Fruit fly (Drosophila melanogaster) whole organism, embryonic: ENCODE measurements around the gene ND-PDSW.

Experiments
- Antp ChIP-seq: fragments of 200-800 bp; sonication (Bioruptor generic); optimal IDR thresholded peaks from 3 replicates; lab custom pipeline; 2016; ENCODE audit warnings: missing biosample characterization, missing genetic modification characterization
- Atf3 ChIP-seq: fragments of 200-800 bp; sonication (Bioruptor generic); optimal IDR thresholded peaks from 3 replicates; lab custom pipeline; 2016; ENCODE audit warnings: missing biosample characterization, missing genetic modification characterization
- Awh ChIP-seq: fragments of 200-800 bp; sonication (Bioruptor generic); IDR thresholded peaks from 2 replicates; pipeline ENCODE4, ENCODE4 v1.3.6; 2022; ENCODE audit warnings: missing biosample characterization, missing genetic modification characterization
- B-H1 ChIP-seq: fragments of 200-800 bp; sonication (Bioruptor generic); IDR thresholded peaks from 3 replicates; pipeline ENCODE4 v1.3.6; 2022; ENCODE audit warnings: missing biosample characterization, missing genetic modification characterization
- B-H2 ChIP-seq: fragments of 200-800 bp; sonication (Bioruptor generic); optimal IDR thresholded peaks from 2 replicates; lab custom pipeline; 2018; ENCODE audit warnings: missing biosample characterization, mild to moderate bottlenecking, missing genetic modification characterization
- CG10274 ChIP-seq: fragments of 200-800 bp; sonication (Bioruptor generic); optimal IDR thresholded peaks from 3 replicates; lab custom pipeline; 2017; ENCODE audit warnings: missing biosample characterization, mild to moderate bottlenecking, missing genetic modification characterization
- CG11504 ChIP-seq: fragments of 200-800 bp; sonication (Bioruptor generic); optimal IDR thresholded peaks from 3 replicates; lab custom pipeline; 2019; ENCODE audit warnings: missing biosample characterization, mild to moderate bottlenecking, missing genetic modification characterization, moderate library complexity
- CG12104 ChIP-seq: fragments of 200-800 bp; sonication (Bioruptor generic); optimal IDR thresholded peaks from 3 replicates; lab custom pipeline; 2016; ENCODE audit warnings: missing biosample characterization, missing genetic modification characterization
- CG13287 ChIP-seq: fragments of 200-800 bp; sonication (Bioruptor generic); IDR thresholded peaks from 2 replicates; pipeline ENCODE4 v1.3.6; 2022; ENCODE audit warnings: missing biosample characterization, missing genetic modification characterization; ENCODE audit not compliant: partially characterized antibody
- CG14860 ChIP-seq: fragments of 200-800 bp; sonication (Bioruptor generic); IDR thresholded peaks from 3 replicates; pipeline ENCODE4 v1.3.6; 2022; ENCODE audit warnings: missing biosample characterization, missing genetic modification characterization; ENCODE audit not compliant: partially characterized antibody
- CG17385 ChIP-seq: fragments of 200-800 bp; sonication (Bioruptor generic); optimal IDR thresholded peaks from 3 replicates; lab custom pipeline; 2018; ENCODE audit warnings: missing biosample characterization, mild to moderate bottlenecking, missing genetic modification characterization
- CG17612 ChIP-seq: fragments of 200-800 bp; sonication (Bioruptor generic); IDR thresholded peaks from 2 replicates; pipeline ENCODE4 v1.3.6; 2022; ENCODE audit warnings: missing biosample characterization, missing genetic modification characterization
- CG18599 ChIP-seq: fragments of 200-800 bp; sonication (Bioruptor generic); optimal IDR thresholded peaks from 3 replicates; lab custom pipeline; 2017; ENCODE audit warnings: missing biosample characterization, missing genetic modification characterization, mild to moderate bottlenecking, moderate library complexity, missing genetic modification reagents
- CG18764 ChIP-seq: fragments of 200-800 bp; sonication (Bioruptor generic); optimal IDR thresholded peaks from 3 replicates; lab custom pipeline; 2016; ENCODE audit warnings: missing biosample characterization, missing genetic modification characterization
- CG34422 ChIP-seq: fragments of 200-800 bp; sonication (Bioruptor generic); IDR thresholded peaks from 3 replicates; pipeline ENCODE4 v1.3.6; 2022; ENCODE audit warnings: missing biosample characterization, missing genetic modification characterization
- CG3847 ChIP-seq: fragments of 200-800 bp; sonication (Bioruptor generic); IDR thresholded peaks from 2 replicates; pipeline ENCODE4 v1.3.6; 2022; ENCODE audit warnings: missing biosample characterization, missing genetic modification characterization
- CG4617 ChIP-seq: fragments of 200-800 bp; sonication (Bioruptor generic); optimal IDR thresholded peaks from 3 replicates; lab custom pipeline; 2016; ENCODE audit warnings: missing biosample characterization, missing genetic modification characterization, borderline replicate concordance
- CG6175 ChIP-seq: fragments of 200-800 bp; sonication (Bioruptor generic); IDR thresholded peaks from 3 replicates; pipeline ENCODE4 v1.3.6; 2022; ENCODE audit warnings: missing biosample characterization, missing genetic modification characterization
- CG7556 ChIP-seq: fragments of 200-800 bp; sonication (Bioruptor generic); optimal IDR thresholded peaks from 2 replicates; lab custom pipeline; 2017; ENCODE audit warnings: missing biosample characterization, mild to moderate bottlenecking, missing genetic modification characterization
- Camta ChIP-seq: fragments of 200-800 bp; sonication (Bioruptor generic); optimal IDR thresholded peaks from 2 replicates; lab custom pipeline; 2016; ENCODE audit warnings: missing biosample characterization, missing genetic modification characterization
- E2f2 ChIP-seq: fragments of 200-800 bp; sonication (Bioruptor generic); IDR thresholded peaks from 2 replicates; pipeline ENCODE4 v1.3.6; 2022; ENCODE audit warnings: missing biosample characterization, missing genetic modification characterization
- Hand ChIP-seq: fragments of 200-800 bp; sonication (Bioruptor generic); optimal IDR thresholded peaks from 2 replicates; lab custom pipeline; 2017; ENCODE audit warnings: mild to moderate bottlenecking, missing biosample characterization, missing genetic modification reagents, missing genetic modification characterization
- Jarid2 ChIP-seq: fragments of 200-800 bp; sonication (Bioruptor generic); optimal IDR thresholded peaks from 3 replicates; lab custom pipeline; 2017; ENCODE audit warnings: mild to moderate bottlenecking, missing biosample characterization, missing genetic modification reagents, missing genetic modification characterization
- MESR4 ChIP-seq: fragments of 200-800 bp; sonication (Bioruptor generic); optimal IDR thresholded peaks from 2 replicates; lab custom pipeline; 2018; ENCODE audit warnings: missing biosample characterization, mild to moderate bottlenecking, missing genetic modification characterization, moderate library complexity
- NC2α ChIP-seq: fragments of 200-800 bp; sonication (Bioruptor generic); optimal IDR thresholded peaks from 2 replicates; lab custom pipeline; 2016; ENCODE audit warnings: missing biosample characterization, missing genetic modification characterization
- NK7.1 ChIP-seq: fragments of 200-800 bp; sonication (Bioruptor generic); optimal IDR thresholded peaks from 3 replicates; lab custom pipeline; 2016; ENCODE audit warnings: missing biosample characterization, missing genetic modification characterization
- Side ChIP-seq: fragments of 200-800 bp; sonication (Bioruptor generic); optimal IDR thresholded peaks from 2 replicates; lab custom pipeline; 2016; ENCODE audit warnings: missing biosample characterization, missing genetic modification characterization
- Sin3A ChIP-seq: fragments of >200 bp; optimal IDR thresholded peaks from 2 replicates; lab custom pipeline; 2018
- Stat92E ChIP-seq, 3 experiments: fragments of >200 bp in 2 of 3; fragments of 200-800 bp in 1 of 3; sonication (Bioruptor generic) in 1 of 3; optimal IDR thresholded peaks; 2 replicates each; lab custom pipeline; 2017 to 2019; ENCODE audit warnings: missing biosample characterization in 3 of 3, missing genetic modification characterization in 3 of 3, mild to moderate bottlenecking in 1 of 3, moderate library complexity in 1 of 3
- ac ChIP-seq: fragments of 200-800 bp; sonication (Bioruptor generic); optimal IDR thresholded peaks from 3 replicates; lab custom pipeline; 2017; ENCODE audit warnings: missing biosample characterization, mild to moderate bottlenecking, missing genetic modification characterization
- bab2 ChIP-seq: fragments of 200-800 bp; sonication (Bioruptor generic); optimal IDR thresholded peaks from 2 replicates; lab custom pipeline; 2016; ENCODE audit warnings: missing biosample characterization, missing genetic modification characterization
- chif ChIP-seq, 2 experiments: fragments of 200-800 bp; sonication (Bioruptor generic); optimal IDR thresholded peaks; 3 replicates each; lab custom pipeline; 2016; ENCODE audit warnings: missing biosample characterization in 2 of 2, missing genetic modification characterization in 2 of 2
- croc ChIP-seq: fragments of 200-800 bp; sonication (Bioruptor generic); conservative IDR thresholded peaks from 3 replicates; pipeline ENCODE4 v1.3.6; 2022; ENCODE audit warnings: missing biosample characterization, missing genetic modification characterization
- cwo ChIP-seq: fragments of 200-800 bp; sonication (Bioruptor generic); optimal IDR thresholded peaks from 3 replicates; lab custom pipeline; 2017; ENCODE audit warnings: missing biosample characterization, missing genetic modification characterization, mild to moderate bottlenecking, moderate library complexity, missing genetic modification reagents
- emc ChIP-seq: fragments of 200-800 bp; sonication (Bioruptor generic); optimal IDR thresholded peaks from 2 replicates; lab custom pipeline; 2016; ENCODE audit warnings: missing biosample characterization, missing genetic modification characterization
- en ChIP-seq: fragments of 200-800 bp; sonication (Bioruptor generic); optimal IDR thresholded peaks from 2 replicates; lab custom pipeline; 2016; ENCODE audit warnings: missing biosample characterization, missing genetic modification characterization
- esg ChIP-seq: fragments of 200-800 bp; sonication (Bioruptor generic); conservative IDR thresholded peaks from 2 replicates; pipeline ENCODE4 v1.3.6; 2022; ENCODE audit warnings: missing biosample characterization, missing genetic modification characterization
- fd64A ChIP-seq: fragments of 200-800 bp; sonication (Bioruptor generic); optimal IDR thresholded peaks from 3 replicates; lab custom pipeline; 2018; ENCODE audit warnings: missing biosample characterization, mild to moderate bottlenecking, missing genetic modification characterization
- gcm2 ChIP-seq: fragments of 200-800 bp; sonication (Bioruptor generic); optimal IDR thresholded peaks from 2 replicates; lab custom pipeline; 2016; ENCODE audit warnings: missing biosample characterization, missing genetic modification characterization
- gfzf ChIP-seq: fragments of 200-800 bp; sonication (Bioruptor generic); optimal IDR thresholded peaks from 2 replicates; lab custom pipeline; 2016; ENCODE audit warnings: missing biosample characterization, mild to moderate bottlenecking, missing genetic modification characterization, moderate library complexity
- jumu ChIP-seq: fragments of 200-800 bp; sonication (Bioruptor generic); optimal IDR thresholded peaks from 3 replicates; lab custom pipeline; 2016; ENCODE audit warnings: missing biosample characterization, missing genetic modification characterization
- nom ChIP-seq: fragments of 200-800 bp; sonication (Bioruptor generic); optimal IDR thresholded peaks from 2 replicates; lab custom pipeline; 2017; ENCODE audit warnings: missing biosample characterization, missing genetic modification characterization, mild to moderate bottlenecking, moderate library complexity, missing genetic modification reagents
- odd ChIP-seq: fragments of 200-800 bp; sonication (Bioruptor generic); optimal IDR thresholded peaks from 2 replicates; lab custom pipeline; 2017; ENCODE audit warnings: missing biosample characterization, mild to moderate bottlenecking, missing genetic modification characterization
- onecut ChIP-seq: fragments of 200-800 bp; sonication (Bioruptor generic); IDR thresholded peaks from 2 replicates; pipeline ENCODE4 v1.3.6; 2022; ENCODE audit warnings: missing biosample characterization, missing genetic modification characterization
- pum ChIP-seq: fragments of 200-800 bp; sonication (Bioruptor generic); optimal IDR thresholded peaks from 2 replicates; lab custom pipeline; 2016; ENCODE audit warnings: missing biosample characterization, missing genetic modification characterization
- run ChIP-seq: fragments of 200-800 bp; sonication (Bioruptor generic); optimal IDR thresholded peaks from 3 replicates; lab custom pipeline; 2018; ENCODE audit warnings: missing biosample characterization, mild to moderate bottlenecking, missing genetic modification characterization
- sisA ChIP-seq: fragments of 200-800 bp; sonication (Bioruptor generic); IDR thresholded peaks from 2 replicates; pipeline ENCODE4 v1.3.6; 2022; ENCODE audit warnings: missing biosample characterization, missing genetic modification characterization
- sob ChIP-seq: fragments of 200-800 bp; sonication (Bioruptor generic); IDR thresholded peaks from 2 replicates; pipeline ENCODE4 v1.3.6; 2022; ENCODE audit warnings: missing biosample characterization, missing genetic modification characterization
- vfl ChIP-seq: fragments of 200-800 bp; sonication (Bioruptor generic); optimal IDR thresholded peaks from 2 replicates; lab custom pipeline; 2016; ENCODE audit warnings: missing biosample characterization, missing genetic modification characterization

The ND-PDSW gene

DNA sequence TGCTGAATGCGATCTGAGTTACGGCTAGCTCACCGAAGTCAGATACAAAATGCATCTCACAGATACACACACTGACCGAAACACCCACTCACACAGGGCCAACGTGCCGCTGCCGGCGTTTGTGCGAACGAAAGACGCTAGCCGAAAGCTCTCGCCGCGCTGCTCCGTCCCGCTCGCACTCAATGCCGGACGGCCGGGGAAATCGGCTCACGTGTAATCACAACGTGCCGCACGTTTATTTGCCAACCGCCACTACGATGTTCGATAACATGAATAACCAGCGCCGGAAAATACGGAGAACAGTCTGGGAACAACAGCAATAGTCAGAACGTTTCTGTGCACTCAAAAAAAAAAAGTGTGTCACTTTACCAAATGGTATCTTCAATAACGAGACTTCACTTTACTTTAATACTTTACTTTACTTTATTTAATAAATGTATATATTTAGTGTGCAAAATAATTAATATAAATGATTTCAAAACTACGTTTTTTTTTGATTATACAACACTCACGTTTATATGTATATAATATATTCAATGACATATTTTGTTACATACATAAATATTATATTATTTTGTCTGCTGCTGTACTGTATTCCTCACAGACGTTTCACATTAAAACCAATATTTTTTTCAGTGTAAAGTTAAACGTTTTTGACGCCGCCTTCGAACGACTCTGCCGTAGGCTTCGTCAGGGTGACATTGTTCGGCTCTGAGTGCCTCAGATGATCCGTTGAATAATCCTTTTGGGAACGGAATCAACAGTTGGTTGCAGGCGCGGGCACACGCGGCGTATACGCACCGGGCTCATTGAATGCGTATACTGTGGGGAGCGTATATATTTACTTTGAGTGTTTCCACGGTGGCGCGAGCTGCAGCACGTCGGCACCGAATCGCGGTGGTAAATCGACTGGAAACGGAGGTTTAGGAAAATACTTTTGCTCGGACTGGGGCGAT, 41.5 kb downstream of the ND-PDSW start, which contains the start of gene tim (continued):
- no peak for TF ChIP-seq Stat92E (GFP tag; optimal IDR thresholded peaks at IDR 0.05; lab: Kevin White, UChicago)
- no peak for TF ChIP-seq vfl (GFP tag; lab: Kevin White, UChicago)
- TF ChIP-seq B-H1 (GFP tag; lab: Robert Waterston, UW): no peak
- no peak for TF ChIP-seq onecut (GFP tag; lab: Robert Waterston, UW)
- no peak for TF ChIP-seq MESR4 (GFP tag; lab: Kevin White, UChicago)
- no peak for TF ChIP-seq croc (GFP tag; lab: Robert Waterston, UW)
- no peak for TF ChIP-seq Sin3A (lab: Kevin White, UChicago)
- no peak for TF ChIP-seq gcm2
- TF ChIP-seq CG4617 (GFP tag; lab: Kevin White, UChicago): no peak
- TF ChIP-seq sob (GFP tag; lab: Robert Waterston, UW): peak; percentile 39
- TF ChIP-seq Hand: no peak
- TF ChIP-seq B-H2 (GFP tag; lab: Kevin White, UChicago): no peak
- TF ChIP-seq CG14860: 0 out of 3 replicates have a peak, but pooled peaks have one; percentile 25
- TF ChIP-seq CG17385: peak; percentile 44
- TF ChIP-seq run: peak; percentile 5
- no peak for TF ChIP-seq CG3847
- no peak for TF ChIP-seq nom
- no peak for TF ChIP-seq NK7.1 (GFP tag; lab: Kevin White, UChicago)
- TF ChIP-seq CG7556: peak; percentile 73
- TF ChIP-seq CG13287: peak; percentile 25; the same call in 1 of the 2 replicates
- peak; percentile 99 for TF ChIP-seq cwo
- peak; percentile 76 for TF ChIP-seq CG11504 (tag; lab: Kevin White, UChicago)
- no peak for TF ChIP-seq ac (GFP tag; lab: Kevin White, UChicago)
- TF ChIP-seq sisA (GFP tag; lab: Robert Waterston, UW): no peak
- no peak for TF ChIP-seq CG17612 (GFP tag; lab: Robert Waterston, UW)
- TF ChIP-seq CG6175 (GFP tag; lab: Robert Waterston, UW): no peak
- no peak for TF ChIP-seq Camta (GFP tag; lab: Kevin White, UChicago)
- TF ChIP-seq CG18599 (GFP tag; lab: Kevin White, UChicago): no peak
- no peak for TF ChIP-seq Atf3 (GFP tag; lab: Kevin White, UChicago)
- no peak for TF ChIP-seq gfzf (GFP tag; lab: Kevin White, UChicago)
- no peak for TF ChIP-seq jumu
- TF ChIP-seq Jarid2 (GFP tag; lab: Kevin White, UChicago): no peak
- no peak for TF ChIP-seq fd64A (GFP tag; lab: Kevin White, UChicago)
- no peak for TF ChIP-seq Side (GFP tag; lab: Kevin White, UChicago)
- TF ChIP-seq chif (GFP tag; optimal IDR thresholded peaks at IDR 0.05; lab: Kevin White, UChicago): no peak
- peak; percentile 36 for TF ChIP-seq odd
- TF ChIP-seq en: no peak
- no peak for TF ChIP-seq CG18764 (GFP tag; lab: Kevin White, UChicago)
- TF ChIP-seq NC2α (GFP tag; lab: Kevin White, UChicago): no peak
- no peak for TF ChIP-seq pum
- TF ChIP-seq CG34422: peak; percentile 53; the same call in 1 of the 3 replicates
- no peak for TF ChIP-seq esg (GFP tag; lab: Robert Waterston, UW)
- no peak for TF ChIP-seq CG10274 (GFP tag; lab: Kevin White, UChicago)
- peak; percentile 31 for TF ChIP-seq CG12104
- TF ChIP-seq bab2 (GFP tag; lab: Kevin White, UChicago): no peak
- TF ChIP-seq Awh (GFP tag; lab: Robert Waterston, UW): no peak
- no peak for TF ChIP-seq Antp (GFP tag; lab: Kevin White, UChicago)
- no peak for TF ChIP-seq E2f2 (GFP tag; lab: Robert Waterston, UW)
- no peak for TF ChIP-seq emc (GFP tag; lab: Kevin White, UChicago)
